Fruit fly (Drosophila melanogaster): Measurements from ENCODE around the gene CG31777.

- TF ChIP-seq CG8478 (optimal IDR thresholded peaks at IDR 0.05): no peak
- TF ChIP-seq EcR (GFP tag; optimal IDR thresholded peaks at IDR 0.05): no peak
- TF ChIP-seq pan (optimal IDR thresholded peaks at IDR 0.05): no peak
- no peak for TF ChIP-seq Dll (optimal IDR thresholded peaks at IDR 0.05)
- no peak for TF ChIP-seq usp (GFP tag; optimal IDR thresholded peaks at IDR 0.05)
These were observed 30.3 kb upstream of the CG31777 start for dm6 chr2L:3737003-3737662.

Measured in whole organism.